Worm (Caenorhabditis elegans) whole organism, L1 larva: ENCODE results near the gene emg-1.

Experiments used
- C16A3.4 ChIP-seq: fragments of 150-350 bp; optimal IDR thresholded peaks from 2 replicates; lab custom pipeline; 2014; ENCODE audit warnings: missing biosample characterization, missing genetic modification characterization
- C34B4.2 ChIP-seq: sonication (generic microtip); optimal IDR thresholded peaks from 2 replicates; lab custom pipeline; 2017; ENCODE audit warnings: mild to moderate bottlenecking, missing genetic modification characterization, missing compliant biosample characterization
- F16B12.6 ChIP-seq: fragments of 150-350 bp; optimal IDR thresholded peaks from 2 replicates; lab custom pipeline; 2014; ENCODE audit warnings: missing biosample characterization, missing genetic modification characterization
- aha-1 ChIP-seq: fragments of 150-350 bp; optimal IDR thresholded peaks from 2 replicates; lab custom pipeline; 2014; ENCODE audit warnings: missing biosample characterization, missing genetic modification characterization
- aly-2 ChIP-seq: fragments of 150-350 bp; optimal IDR thresholded peaks from 2 replicates; lab custom pipeline; 2014; ENCODE audit warnings: missing biosample characterization, missing genetic modification characterization
- blmp-1 ChIP-seq: fragments of 150-350 bp; optimal IDR thresholded peaks from 2 replicates; lab custom pipeline; 2014; ENCODE audit warnings: missing biosample characterization, missing genetic modification characterization
- ceh-63 ChIP-seq: fragments of 200-800 bp; sonication (Bioruptor generic); optimal IDR thresholded peaks from 2 replicates; lab custom pipeline; 2018; ENCODE audit warnings: mild to moderate bottlenecking, missing genetic modification characterization, missing compliant biosample characterization
- ceh-8 ChIP-seq: fragments of 200-800 bp; sonication (Bioruptor generic); optimal IDR thresholded peaks from 2 replicates; lab custom pipeline; 2018; ENCODE audit warnings: mild to moderate bottlenecking, missing genetic modification characterization, moderate library complexity, missing compliant biosample characterization
- ceh-82 ChIP-seq, 3 experiments: fragments of 150-350 bp in 1 of 3; sonication (generic microtip) in 2 of 3; optimal IDR thresholded peaks; 2 replicates each; lab custom pipeline; 2014 to 2017; ENCODE audit warnings: missing biosample characterization in 3 of 3, missing genetic modification characterization in 3 of 3
- ceh-88 ChIP-seq: fragments of 200-800 bp; sonication (Bioruptor generic); IDR thresholded peaks from 2 replicates; pipeline ENCODE4 v1.3.6; 2022; ENCODE audit warnings: missing genetic modification characterization, missing compliant biosample characterization
- ceh-90 ChIP-seq: sonication (generic microtip); optimal IDR thresholded peaks from 2 replicates; lab custom pipeline; 2016; ENCODE audit warnings: missing genetic modification characterization, missing compliant biosample characterization
- dpl-1 ChIP-seq, 3 experiments: fragments of 150-350 bp in 2 of 3; sonication (generic microtip) in 1 of 3; optimal IDR thresholded peaks; 2 replicates each; lab custom pipeline; 2014 to 2017; ENCODE audit warnings: missing biosample characterization in 3 of 3, missing genetic modification characterization in 3 of 3, missing genetic modification reagents in 3 of 3
- dsc-1 ChIP-seq: sonication (generic microtip); optimal IDR thresholded peaks from 2 replicates; lab custom pipeline; 2016; ENCODE audit warnings: mild to moderate bottlenecking, missing genetic modification characterization, missing compliant biosample characterization
- efl-1 ChIP-seq, 4 experiments: fragments of 150-350 bp; optimal IDR thresholded peaks in 3 of 4; peaks in 1 of 4; 1 replicate in 1 of 4; 2 replicates in 3 of 4; lab custom pipeline; 2014; ENCODE audit warnings: missing biosample characterization in 2 of 4, missing genetic modification characterization in 2 of 4, missing genetic modification reagents in 2 of 4
- egl-13 ChIP-seq: sonication (generic microtip); optimal IDR thresholded peaks from 2 replicates; lab custom pipeline; 2016; ENCODE audit warnings: missing genotype, missing genetic modification reagents, missing genetic modification characterization, missing compliant biosample characterization
- egl-27 ChIP-seq, 2 experiments: fragments of 150-350 bp in 1 of 2; sonication (generic microtip); optimal IDR thresholded peaks; 3 replicates each; lab custom pipeline; 2017 to 2018; ENCODE audit warnings: missing biosample characterization in 2 of 2, missing genetic modification characterization in 2 of 2, missing genetic modification reagents in 2 of 2
- ets-5 ChIP-seq: fragments of 200-800 bp; sonication (Bioruptor generic); IDR thresholded peaks from 2 replicates; pipeline ENCODE4 v1.3.6; 2022; ENCODE audit warnings: missing genetic modification characterization, missing compliant biosample characterization
- fkh-4 ChIP-seq: sonication (generic microtip); optimal IDR thresholded peaks from 2 replicates; lab custom pipeline; 2016; ENCODE audit warnings: missing compliant biosample characterization, missing genetic modification characterization, borderline replicate concordance
- fos-1 ChIP-seq: fragments of 150-350 bp; optimal IDR thresholded peaks from 2 replicates; lab custom pipeline; 2014; ENCODE audit warnings: missing biosample characterization, missing genetic modification characterization
- grh-1 ChIP-seq: fragments of 200-800 bp; sonication (Bioruptor generic); IDR thresholded peaks from 2 replicates; pipeline ENCODE4 v1.3.6; 2022; ENCODE audit warnings: missing genetic modification reagents, missing genetic modification characterization, missing compliant biosample characterization
- hlh-17 ChIP-seq: fragments of 200-800 bp; sonication (Bioruptor generic); optimal IDR thresholded peaks from 2 replicates; lab custom pipeline; 2018; ENCODE audit warnings: missing genetic modification characterization, mild to moderate bottlenecking, missing compliant biosample characterization, moderate library complexity, borderline replicate concordance
- hlh-4 ChIP-seq: sonication (generic microtip); optimal IDR thresholded peaks from 2 replicates; lab custom pipeline; 2016; ENCODE audit warnings: mild to moderate bottlenecking, missing genetic modification characterization, missing compliant biosample characterization
- hpl-2 ChIP-seq: fragments of 150-350 bp; optimal IDR thresholded peaks from 2 replicates; lab custom pipeline; 2014; ENCODE audit warnings: missing biosample characterization, missing genetic modification reagents, missing genetic modification characterization
- isw-1 ChIP-seq: fragments of 200-800 bp; sonication (Bioruptor generic); IDR thresholded peaks from 2 replicates; pipeline ENCODE4 v1.3.6; 2022; ENCODE audit warnings: missing genetic modification characterization, missing compliant biosample characterization
- jun-1 ChIP-seq: fragments of 150-350 bp; optimal IDR thresholded peaks from 2 replicates; lab custom pipeline; 2014; ENCODE audit warnings: missing biosample characterization, missing genetic modification reagents, missing genetic modification characterization
- lin-13 ChIP-seq: fragments of 150-350 bp; optimal IDR thresholded peaks from 2 replicates; lab custom pipeline; 2014; ENCODE audit warnings: missing biosample characterization, missing genetic modification reagents, missing genetic modification characterization
- lin-14 ChIP-seq: fragments of 200-800 bp; sonication (Bioruptor generic); optimal IDR thresholded peaks from 2 replicates; lab custom pipeline; 2018; ENCODE audit warnings: mild to moderate bottlenecking, missing genetic modification characterization, moderate library complexity, missing compliant biosample characterization
- lin-15B ChIP-seq: fragments of 150-350 bp; sonication (generic microtip); optimal IDR thresholded peaks from 3 replicates; lab custom pipeline; 2014; ENCODE audit warnings: missing biosample characterization, missing genetic modification characterization
- lin-39 ChIP-seq: fragments of 150-350 bp; optimal IDR thresholded peaks from 2 replicates; lab custom pipeline; 2014; ENCODE audit warnings: missing biosample characterization, missing genetic modification reagents, missing genetic modification characterization
- lir-3 ChIP-seq: sonication (generic microtip); optimal IDR thresholded peaks from 2 replicates; lab custom pipeline; 2016; ENCODE audit warnings: mild to moderate bottlenecking, missing genetic modification characterization, moderate library complexity, missing compliant biosample characterization; ENCODE audit not compliant: poor library complexity
- lsy-2 ChIP-seq, 2 experiments: fragments of 150-350 bp; optimal IDR thresholded peaks; 2 replicates each; lab custom pipeline; 2014; ENCODE audit warnings: missing biosample characterization in 2 of 2, missing genetic modification characterization in 2 of 2
- mep-1 ChIP-seq: fragments of 150-350 bp; optimal IDR thresholded peaks from 2 replicates; lab custom pipeline; 2014; ENCODE audit warnings: missing biosample characterization, missing genetic modification characterization
- nhr-19 ChIP-seq: fragments of 200-800 bp; sonication (Bioruptor generic); conservative IDR thresholded peaks from 2 replicates; pipeline ENCODE4 v1.3.6; 2022; ENCODE audit warnings: missing genetic modification characterization, missing compliant biosample characterization
- nhr-20 ChIP-seq: sonication (generic microtip); optimal IDR thresholded peaks from 2 replicates; lab custom pipeline; 2016; ENCODE audit warnings: mild to moderate bottlenecking, missing genetic modification characterization, missing compliant biosample characterization
- nhr-237 ChIP-seq: fragments of 150-350 bp; optimal IDR thresholded peaks from 2 replicates; lab custom pipeline; 2014; ENCODE audit warnings: missing biosample characterization, missing genetic modification characterization
- nhr-77 ChIP-seq: fragments of 150-350 bp; optimal IDR thresholded peaks from 2 replicates; lab custom pipeline; 2014; ENCODE audit warnings: missing biosample characterization, missing genetic modification characterization
- pax-3 ChIP-seq: fragments of 200-800 bp; sonication (Bioruptor generic); optimal IDR thresholded peaks from 2 replicates; lab custom pipeline; 2018; ENCODE audit warnings: mild to moderate bottlenecking, missing genetic modification characterization, moderate library complexity, missing compliant biosample characterization
- pqm-1 ChIP-seq: sonication (generic microtip); optimal IDR thresholded peaks from 3 replicates; lab custom pipeline; 2017; ENCODE audit warnings: missing biosample characterization, missing genetic modification characterization
- rnt-1 ChIP-seq: sonication (generic microtip); optimal IDR thresholded peaks from 2 replicates; lab custom pipeline; 2016; ENCODE audit warnings: mild to moderate bottlenecking, missing genetic modification characterization, moderate library complexity, missing compliant biosample characterization
- snpc-4 ChIP-seq: fragments of 150-350 bp; optimal IDR thresholded peaks from 2 replicates; lab custom pipeline; 2014; ENCODE audit warnings: missing biosample characterization, missing genetic modification characterization
- snu-23 ChIP-seq: sonication (generic microtip); optimal IDR thresholded peaks from 2 replicates; lab custom pipeline; 2016; ENCODE audit warnings: missing genetic modification characterization, missing compliant biosample characterization
- sox-4 ChIP-seq: sonication (generic microtip); optimal IDR thresholded peaks from 2 replicates; lab custom pipeline; 2016; ENCODE audit warnings: missing genetic modification characterization, missing compliant biosample characterization
- sup-37 ChIP-seq: fragments of 200-800 bp; sonication (Bioruptor generic); optimal IDR thresholded peaks from 2 replicates; lab custom pipeline; 2018; ENCODE audit warnings: mild to moderate bottlenecking, missing genetic modification characterization, missing compliant biosample characterization
- swsn-7 ChIP-seq: sonication (generic microtip); optimal IDR thresholded peaks from 2 replicates; lab custom pipeline; 2016; ENCODE audit warnings: missing genetic modification characterization, missing compliant biosample characterization
- tbx-2 ChIP-seq: sonication (generic microtip); optimal IDR thresholded peaks from 2 replicates; lab custom pipeline; 2016; ENCODE audit warnings: missing genetic modification characterization, missing compliant biosample characterization
- tlp-1 ChIP-seq: fragments of 150-350 bp; optimal IDR thresholded peaks from 2 replicates; lab custom pipeline; 2014; ENCODE audit warnings: missing biosample characterization, missing genetic modification characterization
- unc-130 ChIP-seq: fragments of 150-350 bp; optimal IDR thresholded peaks from 2 replicates; lab custom pipeline; 2017; ENCODE audit warnings: missing biosample characterization, missing genetic modification characterization, inconsistent platforms
- unc-30 ChIP-seq: sonication (generic microtip); optimal IDR thresholded peaks from 2 replicates; lab custom pipeline; 2017; ENCODE audit warnings: missing biosample characterization, missing genetic modification characterization
- unc-62 ChIP-seq: fragments of 150-350 bp; optimal IDR thresholded peaks from 2 replicates; lab custom pipeline; 2014; ENCODE audit warnings: missing biosample characterization, missing genetic modification reagents, missing genetic modification characterization
- vab-15 ChIP-seq: sonication (generic microtip); optimal IDR thresholded peaks from 2 replicates; lab custom pipeline; 2017; ENCODE audit warnings: missing genotype, mild to moderate bottlenecking, missing genetic modification characterization, missing compliant biosample characterization
- ztf-11 ChIP-seq, 2 experiments: sonication (generic microtip); optimal IDR thresholded peaks; 2 replicates each; lab custom pipeline; 2016 to 2017; ENCODE audit warnings: missing genetic modification characterization in 2 of 2, missing biosample characterization in 1 of 2, missing compliant biosample characterization in 1 of 2
- ztf-4 ChIP-seq: fragments of 150-350 bp; optimal IDR thresholded peaks from 2 replicates; lab custom pipeline; 2014; ENCODE audit warnings: missing biosample characterization, missing genetic modification characterization

Gene emg-1

DNA sequence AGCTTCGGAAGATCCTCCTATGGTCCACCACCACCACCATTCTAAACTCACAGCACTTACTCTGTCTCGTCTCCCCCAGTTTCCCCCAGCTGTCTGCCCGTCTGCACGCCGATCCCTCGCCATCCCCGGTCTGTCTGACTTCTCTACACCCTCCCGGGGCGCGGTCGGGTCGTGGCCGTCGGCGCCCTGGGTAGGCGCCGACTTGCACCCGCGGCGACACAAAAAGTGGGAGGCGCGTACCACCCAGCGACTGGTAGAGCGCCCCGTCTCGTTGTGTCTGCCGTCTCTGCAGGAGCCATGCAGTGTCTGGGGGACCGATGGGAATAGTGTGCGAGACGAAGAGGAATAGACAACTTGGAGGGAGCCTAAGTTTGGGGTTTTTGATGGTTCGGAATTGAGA lies 15.3 kb upstream of the emg-1 start (continued):
- TF ChIP-seq aha-1 (tag; lab: Kevin White, UChicago) (peak; percentile 91), ceh-90 (tag; lab: Kevin White, UChicago) (no peak), lin-14 (peak; percentile 98), snpc-4 (tag; lab: Kevin White, UChicago) (peak; percentile 77), ceh-8 (peak; percentile 98), lin-13 (GFP tag; lab: Kevin White, UChicago) (peak; percentile 87), nhr-77 (tag; lab: Kevin White, UChicago) (peak; percentile 74), lin-39 (tag; lab: Kevin White, UChicago) (peak; percentile 20), ztf-4 (tag; lab: Kevin White, UChicago) (peak; percentile 86), fos-1 (tag; lab: Kevin White, UChicago) (peak; percentile 46), lir-3 (tag; lab: Kevin White, UChicago) (no peak), swsn-7 (tag; lab: Kevin White, UChicago) (peak; percentile 92), nhr-19 (peak; percentile 83), hpl-2 (GFP tag; lab: Kevin White, UChicago) (no peak), ceh-63 (GFP tag; lab: Kevin White, UChicago) (no peak), ceh-88 (GFP tag; lab: Robert Waterston, UW) (peak; percentile 52; the same call in 1 of the 2 replicates), hlh-4 (peak; percentile 49), mep-1 (tag; lab: Kevin White, UChicago) (peak; percentile 58), C16A3.4 (tag; lab: Kevin White, UChicago) (peak; percentile 78), hlh-17 (GFP tag; lab: Kevin White, UChicago) (no peak), egl-13 (tag; lab: Kevin White, UChicago) (peak; percentile 89), sox-4 (peak; percentile 57), nhr-237 (tag; lab: Kevin White, UChicago) (peak; percentile 7), unc-30 (tag; lab: Kevin White, UChicago) (peak; percentile 36), dpl-1 (GFP tag; optimal IDR thresholded peaks at IDR 0.05; lab: Kevin White, UChicago) (peak; percentile 51 to 70 (median 58)), nhr-20 (tag; lab: Kevin White, UChicago) (peak; percentile 87), ztf-11 (tag; optimal IDR thresholded peaks at IDR 0.05; lab: Kevin White, UChicago) (peak in 1 of 2 experiments; percentile 82), isw-1 (peak; percentile 68), vab-15 (tag; lab: Kevin White, UChicago) (no peak), blmp-1 (tag; lab: Kevin White, UChicago) (peak; percentile 59), ets-5 (GFP tag; lab: Robert Waterston, UW) (no peak), pax-3 (tag; lab: Kevin White, UChicago) (peak; percentile 68), efl-1 (optimal IDR thresholded peaks at IDR 0.05; lab: Kevin White, UChicago) (peak; percentile 75 to 82), efl-1 (GFP tag; optimal IDR thresholded peaks at IDR 0.05 in 1 of 2; lab: Kevin White, UChicago) (peak in 1 of 2 experiments; percentile 61), tlp-1 (tag; lab: Kevin White, UChicago) (no peak), lsy-2 (tag; optimal IDR thresholded peaks at IDR 0.05; lab: Kevin White, UChicago) (peak; percentile 84 to 85), C34B4.2 (tag; lab: Kevin White, UChicago) (no peak), tbx-2 (peak; percentile 91), jun-1 (tag; lab: Kevin White, UChicago) (peak; percentile 87), sup-37 (peak; percentile 51), lin-15B (tag; lab: Kevin White, UChicago) (peak; percentile 27), F16B12.6 (tag; lab: Kevin White, UChicago) (peak; percentile 64), grh-1 (GFP tag; lab: Robert Waterston, UW) (peak; percentile 86), rnt-1 (peak; percentile 88), aly-2 (tag; lab: Kevin White, UChicago) (no peak), pqm-1 (tag; lab: Kevin White, UChicago) (peak; percentile 7), dsc-1 (tag; lab: Kevin White, UChicago) (peak; percentile 79), fkh-4 (tag; lab: Kevin White, UChicago) (no peak), snu-23 (GFP tag; lab: Kevin White, UChicago) (peak; percentile 86), unc-130 (tag; lab: Kevin White, UChicago) (no peak), unc-62 (GFP tag; lab: Kevin White, UChicago) (no peak), ceh-82 (tag; optimal IDR thresholded peaks at IDR 0.05; lab: Kevin White, UChicago) (peak; percentile 64 to 97 (median 89)), egl-27 (tag; optimal IDR thresholded peaks at IDR 0.05; lab: Kevin White, UChicago) (peak; percentile 60 to 75)
